ENCODE assay signal across 3 fruit fly cellular contexts in the genomic region with DNA sequence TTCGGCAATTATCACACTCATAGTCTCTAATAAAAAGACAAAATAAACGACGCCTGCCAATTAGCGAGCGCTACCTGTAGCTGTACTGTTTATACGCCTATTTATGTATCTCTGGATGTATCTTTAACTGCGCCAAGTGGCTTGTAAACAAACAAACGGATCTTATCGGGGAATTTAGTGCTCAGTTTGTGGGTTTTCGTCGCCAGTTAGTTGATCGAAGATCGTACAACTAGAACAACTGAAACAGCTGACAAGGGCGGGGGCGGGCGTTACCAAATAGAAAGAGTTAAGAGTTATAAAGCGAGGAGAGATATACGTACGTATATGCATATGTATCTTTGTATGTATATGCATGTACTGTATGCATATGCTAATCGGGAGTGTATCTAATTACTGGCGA.
A peak's percentile ranks its signal among the peaks of the same experiment; 100 is the strongest.
TF ChIP-seq lines count a peak whose summit lies in the region.

No protein-coding gene starts in this region.

- TF ChIP-seq CTCF in whole organism, embryonic (GFP tag; optimal IDR thresholded peaks at IDR 0.05; lab: Kevin White, UChicago) = no peak

TF ChIP-seq in whole organism, adult, 20 proteins besides CTCF, POLR2A, EP300 and RAD21:
- no peak for TF ChIP-seq ovo (GFP tag; optimal IDR thresholded peaks at IDR 0.05; lab: Kevin White, UChicago)
- TF ChIP-seq CG7045 (GFP tag; optimal IDR thresholded peaks at IDR 0.05; lab: Kevin White, UChicago) = no peak
- TF ChIP-seq Clk (GFP tag; optimal IDR thresholded peaks at IDR 0.05; lab: Kevin White, UChicago) = no peak
- peak; percentile 12 for TF ChIP-seq CG1620 (GFP tag; optimal IDR thresholded peaks at IDR 0.05; lab: Kevin White, UChicago)
- TF ChIP-seq kay (GFP tag; lab: Kevin White, UChicago; ENCODE audit: borderline replicate concordance) = peak; percentile 19
- peak; percentile 10 for TF ChIP-seq CG7101 (tag; optimal IDR thresholded peaks at IDR 0.05; lab: Kevin White, UChicago)
- no peak for TF ChIP-seq toe (GFP tag; optimal IDR thresholded peaks at IDR 0.05; lab: Kevin White, UChicago)
- TF ChIP-seq cic (GFP tag; optimal IDR thresholded peaks at IDR 0.05; lab: Kevin White, UChicago) = peak; percentile 51
- peak; percentile 2 for TF ChIP-seq pad (GFP tag; optimal IDR thresholded peaks at IDR 0.05; lab: Kevin White, UChicago)
- peak; percentile 36 for TF ChIP-seq Mnt (GFP tag; optimal IDR thresholded peaks at IDR 0.05; lab: Kevin White, UChicago)
TF ChIP-seq in whole organism, adult: peak in this region for 6.

TF ChIP-seq in whole organism, embryonic, 481 proteins besides CTCF, POLR2A, EP300 and RAD21 (continues in another document):
- TF ChIP-seq CG13775 (GFP tag; optimal IDR thresholded peaks at IDR 0.05; lab: Kevin White, UChicago) (no peak), CG6791 (GFP tag; IDR thresholded peaks at IDR 0.05; lab: Robert Waterston, UW; ENCODE audit: partially characterized antibody) (no peak), pfk (GFP tag; optimal IDR thresholded peaks at IDR 0.05; lab: Kevin White, UChicago) (no peak), ranshi (GFP tag; IDR thresholded peaks at IDR 0.05; lab: Robert Waterston, UW) (no peak), CG8388 (GFP tag; optimal IDR thresholded peaks at IDR 0.05; lab: Kevin White, UChicago) (no peak), croc (GFP tag; conservative IDR thresholded peaks at IDR 0.05; lab: Robert Waterston, UW) (no peak), CoRest (tag; optimal IDR thresholded peaks at IDR 0.05; lab: Kevin White, UChicago) (no peak), CG13624 (GFP tag; optimal IDR thresholded peaks at IDR 0.05; lab: Kevin White, UChicago) (no peak), usp (GFP tag; optimal IDR thresholded peaks at IDR 0.05; lab: Kevin White, UChicago) (no peak), CG15514 (GFP tag; optimal IDR thresholded peaks at IDR 0.05; lab: Kevin White, UChicago) (no peak), mld (GFP tag; IDR thresholded peaks at IDR 0.05; lab: Robert Waterston, UW; ENCODE audit: partially characterized antibody) (no peak), CG14965 (GFP tag; optimal IDR thresholded peaks at IDR 0.05; lab: Kevin White, UChicago; ENCODE audit: borderline replicate concordance) (no peak), CG4328 (GFP tag; optimal IDR thresholded peaks at IDR 0.05; lab: Kevin White, UChicago) (no peak), CG18599 (GFP tag; optimal IDR thresholded peaks at IDR 0.05; lab: Kevin White, UChicago) (no peak), cg (GFP tag; optimal IDR thresholded peaks at IDR 0.05; lab: Kevin White, UChicago) (no peak), CG9609 (GFP tag; optimal IDR thresholded peaks at IDR 0.05; lab: Kevin White, UChicago) (no peak), gem (tag; optimal IDR thresholded peaks at IDR 0.05; lab: Kevin White, UChicago) (no peak), gsb-n (tag; optimal IDR thresholded peaks at IDR 0.05; lab: Kevin White, UChicago) (no peak), Lpt (GFP tag; optimal IDR thresholded peaks at IDR 0.05; lab: Kevin White, UChicago) (no peak), ap (GFP tag; IDR thresholded peaks at IDR 0.05; lab: Robert Waterston, UW) (no peak), hbn (GFP tag; IDR thresholded peaks at IDR 0.05; lab: Robert Waterston, UW; ENCODE audit: partially characterized antibody) (no peak), pum (GFP tag; optimal IDR thresholded peaks at IDR 0.05; lab: Kevin White, UChicago) (no peak), CG12236 (GFP tag; optimal IDR thresholded peaks at IDR 0.05; lab: Kevin White, UChicago) (no peak), H15 (GFP tag; IDR thresholded peaks at IDR 0.05; lab: Robert Waterston, UW) (no peak), MBD-R2 (GFP tag; IDR thresholded peaks at IDR 0.05; lab: Robert Waterston, UW) (no peak), CG12299 (tag; optimal IDR thresholded peaks at IDR 0.05; lab: Kevin White, UChicago) (no peak), corto (GFP tag; optimal IDR thresholded peaks at IDR 0.05; lab: Kevin White, UChicago) (no peak), CG31388 (GFP tag; optimal IDR thresholded peaks at IDR 0.05; lab: Kevin White, UChicago) (no peak), dmrt99B (tag; optimal IDR thresholded peaks at IDR 0.05; lab: Kevin White, UChicago) (no peak), pan (optimal IDR thresholded peaks at IDR 0.05; lab: Kevin White, UChicago) (no peak), pan (GFP tag; optimal IDR thresholded peaks at IDR 0.05 in 1 of 2, IDR thresholded peaks at IDR 0.05 in 1 of 2) (no peak), CG8359 (GFP tag; optimal IDR thresholded peaks at IDR 0.05; lab: Kevin White, UChicago; ENCODE audit: borderline replicate concordance) (no peak), Rfx (GFP tag; IDR thresholded peaks at IDR 0.05; lab: Robert Waterston, UW) (no peak), CG11504 (tag; optimal IDR thresholded peaks at IDR 0.05; lab: Kevin White, UChicago) (no peak), Sox102F (GFP tag; optimal IDR thresholded peaks at IDR 0.05; lab: Kevin White, UChicago) (no peak), CG7786 (GFP tag; optimal IDR thresholded peaks at IDR 0.05; lab: Kevin White, UChicago) (no peak), CG1647 (GFP tag; optimal IDR thresholded peaks at IDR 0.05; lab: Kevin White, UChicago) (no peak), Adf1 (GFP tag; IDR thresholded peaks at IDR 0.05; lab: Robert Waterston, UW) (no peak), E2f1 (GFP tag; IDR thresholded peaks at IDR 0.05; lab: Robert Waterston, UW) (no peak), Med (GFP tag; lab: Kevin White, UChicago) (peak; percentile 77)

TF ChIP-seq in whole organism, prepupa, 60 proteins besides CTCF, POLR2A, EP300 and RAD21:
- TF ChIP-seq CG1621 (tag; optimal IDR thresholded peaks at IDR 0.05; lab: Kevin White, UChicago) = no peak
- TF ChIP-seq fkh (GFP tag; optimal IDR thresholded peaks at IDR 0.05; lab: Kevin White, UChicago) = peak; percentile 83
